Worm (Caenorhabditis elegans): ENCODE measurements around the gene cyn-2.

cyn-2 gene

DNA sequence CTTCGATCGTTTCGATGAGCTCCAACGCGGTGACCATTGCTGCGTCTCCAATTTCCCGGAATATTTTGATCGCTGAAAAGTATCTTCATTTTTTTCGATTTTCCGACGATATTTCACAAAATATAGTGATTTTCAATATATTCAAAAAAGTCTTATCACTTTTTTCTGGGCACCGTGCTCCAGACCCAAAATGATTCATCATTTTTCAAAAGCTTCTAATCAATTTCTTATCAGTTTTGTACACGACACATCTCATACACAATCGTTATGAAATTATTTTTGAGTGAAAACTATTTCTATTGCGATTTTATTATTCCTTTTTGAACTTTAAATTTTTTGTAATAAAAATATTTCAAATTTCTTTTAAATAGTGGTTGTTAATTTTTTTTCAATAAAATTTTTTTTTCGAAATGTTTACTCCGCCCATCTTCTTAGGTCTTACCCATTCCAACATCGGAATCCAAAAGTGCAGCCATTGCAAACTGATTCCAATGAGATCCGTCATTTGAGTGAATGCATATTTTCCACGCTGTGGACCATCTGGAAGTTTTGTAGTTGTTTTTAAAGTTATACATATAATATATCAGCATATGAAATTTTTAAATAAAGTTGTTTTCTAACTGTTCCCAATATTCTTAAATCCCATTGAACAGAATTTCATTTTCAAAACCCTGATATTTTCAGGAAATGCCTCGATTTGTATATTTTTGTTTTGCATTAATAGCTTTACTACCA is 13.5 kb upstream of the cyn-2 start, which contains the start of gene sid-2 (continued):
- TF ChIP-seq ceh-32 (tag; optimal IDR thresholded peaks at IDR 0.05; ENCODE audit: poor library complexity): no peak

DNA sequence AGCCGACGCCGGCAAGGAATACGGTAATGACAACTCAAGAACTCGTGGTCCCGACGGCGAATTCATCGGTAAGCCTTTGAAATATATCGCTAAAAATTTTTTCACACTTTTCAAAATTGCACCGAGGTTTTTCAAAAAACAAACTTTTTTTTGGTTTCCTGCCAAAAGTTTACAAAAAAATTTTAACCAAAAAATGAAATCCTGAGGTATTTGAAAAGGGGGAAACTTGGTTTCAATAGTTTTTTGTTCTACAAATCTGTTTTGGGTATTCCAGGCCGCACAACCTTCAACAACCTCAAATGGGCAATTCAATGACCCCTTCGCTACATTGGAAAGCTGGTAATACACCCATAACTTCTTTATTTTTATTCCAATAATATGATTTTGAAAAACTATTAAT is 10.4 kb upstream of the cyn-2 start:
- TF ChIP-seq jun-1 (tag; optimal IDR thresholded peaks at IDR 0.05) (no peak), unc-62 (GFP tag; optimal IDR thresholded peaks at IDR 0.05 in 1 of 2) (peak in 1 of 2 experiments; percentile 92), unc-62 (tag; optimal IDR thresholded peaks at IDR 0.05) (no peak)

- TF ChIP-seq lsy-2 (tag; optimal IDR thresholded peaks at IDR 0.05) (peak in 1 of 2 experiments; percentile 61), aha-1 (tag) (no peak), nhr-6 (tag; optimal IDR thresholded peaks at IDR 0.05) (no peak), mdl-1 (tag; optimal IDR thresholded peaks at IDR 0.05) (no peak), duxl-1 (tag; optimal IDR thresholded peaks at IDR 0.05; ENCODE audit: poor library complexity) (no peak), daf-8 (GFP tag; IDR thresholded peaks at IDR 0.05) (no peak)
Observed at ce11 chrIII:13683275-13683674, 9.2 kb upstream of the cyn-2 start.

- TF ChIP-seq hlh-11 (tag; optimal IDR thresholded peaks at IDR 0.05) (no peak), unc-62 (GFP tag; optimal IDR thresholded peaks at IDR 0.05 in 1 of 2) (peak in 1 of 2 experiments; percentile 95), unc-62 (tag; optimal IDR thresholded peaks at IDR 0.05) (no peak), madf-5 (GFP tag; IDR thresholded peaks at IDR 0.05) (no peak)
Observed at ce11 chrIII:13684236-13684635, 8.2 kb upstream of the cyn-2 start.

DNA sequence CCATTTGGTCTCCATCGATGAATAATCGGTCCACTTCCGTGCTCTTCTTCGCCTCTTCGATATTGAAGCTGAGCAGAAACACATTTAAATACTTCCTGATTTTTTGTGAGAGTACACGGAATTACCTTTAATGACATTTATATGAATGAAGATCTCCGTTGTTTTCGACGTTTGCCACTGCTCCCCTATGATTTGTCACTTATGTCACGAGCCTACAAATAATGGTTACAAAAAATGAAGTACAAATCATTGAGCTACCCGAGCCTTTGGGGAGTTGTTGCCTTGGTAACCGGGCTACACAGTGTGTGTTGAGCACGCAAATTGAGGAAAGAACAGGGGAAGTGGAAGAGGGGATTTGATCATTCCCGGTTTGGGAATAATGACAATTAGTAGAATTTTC is 6.2 kb upstream of the cyn-2 start, which contains the start of gene dyf-2:
Gene dyf-2, minus strand, starts transcription at position 137 of the 400 bp plus-strand sequence.
- TF ChIP-seq fkh-10 (GFP tag; optimal IDR thresholded peaks at IDR 0.05): no peak
- TF ChIP-seq hmg-1.1 (GFP tag; IDR thresholded peaks at IDR 0.05): no peak
- TF ChIP-seq nhr-6 (tag; optimal IDR thresholded peaks at IDR 0.05): no peak

DNA sequence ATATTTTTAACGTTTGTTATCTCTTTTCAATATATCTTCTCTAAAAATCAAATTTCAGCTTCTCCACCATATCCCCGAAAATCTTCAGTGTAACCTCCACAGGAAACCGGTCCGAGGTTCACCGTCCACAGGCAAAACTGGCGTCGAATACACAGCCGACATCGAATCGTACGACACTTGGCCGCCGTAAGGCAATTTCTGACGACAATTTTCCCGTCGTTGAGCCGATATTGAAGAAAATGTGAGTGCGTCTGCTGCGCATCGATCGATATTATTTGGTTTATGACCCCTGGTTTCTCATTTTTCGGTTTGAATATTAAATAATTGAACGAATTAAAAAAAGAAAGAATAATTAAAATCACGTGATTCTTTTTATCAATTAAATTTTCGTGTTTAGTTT is 5.3 kb upstream of the cyn-2 start, which contains the start of gene cul-2:
Gene cul-2, plus strand, starts transcription at position 59 of the 400 bp plus-strand sequence.
- TF ChIP-seq lin-29 (GFP tag; IDR thresholded peaks at IDR 0.05): no peak
- TF ChIP-seq daf-19 (GFP tag; conservative IDR thresholded peaks at IDR 0.05): no peak
- TF ChIP-seq lsy-2 (tag; optimal IDR thresholded peaks at IDR 0.05): peak in 1 of 2 experiments; percentile 34
- TF ChIP-seq nhr-42 (GFP tag; IDR thresholded peaks at IDR 0.05): no peak
- peak in 1 of 2 experiments; percentile 75 for TF ChIP-seq unc-62 (GFP tag; optimal IDR thresholded peaks at IDR 0.05 in 1 of 2)
- TF ChIP-seq unc-62 (tag; optimal IDR thresholded peaks at IDR 0.05): no peak
- TF ChIP-seq T20F7.1 (GFP tag; optimal IDR thresholded peaks at IDR 0.05): no peak
- peak; percentile 22 for TF ChIP-seq aha-1 (tag)
- TF ChIP-seq ZK546.5 (tag; optimal IDR thresholded peaks at IDR 0.05): no peak
- TF ChIP-seq cey-2 (tag; optimal IDR thresholded peaks at IDR 0.05; ENCODE audit: borderline replicate concordance, insufficient read depth): no peak
- TF ChIP-seq set-16 (GFP tag; IDR thresholded peaks at IDR 0.05): no peak
- peak; percentile 23 for TF ChIP-seq nhr-6 (tag; optimal IDR thresholded peaks at IDR 0.05)
- TF ChIP-seq lin-39 (tag; optimal IDR thresholded peaks at IDR 0.05): no peak
- TF ChIP-seq hlh-30 (tag; optimal IDR thresholded peaks at IDR 0.05; ENCODE audit: insufficient read depth): peak; percentile 66
- TF ChIP-seq tag-97 (GFP tag; IDR thresholded peaks at IDR 0.05): no peak
- no peak for TF ChIP-seq lir-3 (tag; optimal IDR thresholded peaks at IDR 0.05)
- TF ChIP-seq lin-13 (GFP tag; optimal IDR thresholded peaks at IDR 0.05): peak; percentile 1
- peak; percentile 46 for TF ChIP-seq mes-2 (tag; optimal IDR thresholded peaks at IDR 0.05; ENCODE audit: poor library complexity, severe bottlenecking)

DNA sequence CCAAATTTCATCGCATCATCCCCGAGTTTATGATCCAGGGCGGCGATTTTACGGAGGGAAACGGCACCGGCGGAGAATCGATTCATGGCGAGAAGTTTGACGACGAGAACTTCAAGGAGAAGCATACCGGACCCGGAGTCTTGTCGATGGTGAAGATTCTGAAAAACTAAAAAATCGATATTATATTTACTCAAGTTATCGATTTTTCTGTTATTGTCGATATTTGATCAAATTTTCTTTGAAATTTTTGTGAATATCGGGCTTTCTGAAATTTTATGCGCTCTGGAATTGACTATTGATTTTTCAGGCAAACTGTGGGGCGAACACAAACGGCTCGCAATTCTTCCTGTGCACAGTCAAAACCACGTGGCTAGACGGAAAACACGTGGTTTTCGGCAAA is 719 bp downstream of the cyn-2 start:
- TF ChIP-seq aha-1 (tag) (peak; percentile 40), ctbp-1 (GFP tag; IDR thresholded peaks at IDR 0.05) (no peak), T26A8.4 (GFP tag; IDR thresholded peaks at IDR 0.05) (no peak), ama-1 (optimal IDR thresholded peaks at IDR 0.05) (no peak), ceh-28 (tag; optimal IDR thresholded peaks at IDR 0.05) (peak; percentile 51), set-16 (GFP tag; IDR thresholded peaks at IDR 0.05) (0 out of 2 replicates have a peak, but pooled peaks have one; percentile 4)
